Fruit fly (Drosophila melanogaster) whole organism, embryonic: ENCODE results near the gene Pif1.
A peak's percentile ranks its signal among the peaks of the same experiment; 100 is the strongest.

ENCODE experiments used
- Ada2b ChIP-seq: fragments of 200-800 bp; sonication (Bioruptor generic); IDR thresholded peaks from 2 replicates; pipeline ENCODE4 v1.3.6; 2022; ENCODE audit warnings: missing biosample characterization, missing genetic modification characterization
- Adf1 ChIP-seq: fragments of 200-800 bp; sonication (Bioruptor generic); IDR thresholded peaks from 2 replicates; pipeline ENCODE4 v1.3.6; 2022; ENCODE audit warnings: missing biosample characterization, missing genetic modification characterization
- Atf-2 ChIP-seq: fragments of 200-800 bp; sonication (Bioruptor generic); optimal IDR thresholded peaks from 2 replicates; lab custom pipeline; 2016; ENCODE audit warnings: missing biosample characterization, missing genetic modification characterization
- Bdp1 ChIP-seq: fragments of 200-800 bp; sonication (Bioruptor generic); optimal IDR thresholded peaks from 3 replicates; lab custom pipeline; 2016; ENCODE audit warnings: missing biosample characterization, missing genetic modification characterization
- CG11504 ChIP-seq: fragments of 200-800 bp; sonication (Bioruptor generic); optimal IDR thresholded peaks from 3 replicates; lab custom pipeline; 2019; ENCODE audit warnings: missing biosample characterization, mild to moderate bottlenecking, missing genetic modification characterization, moderate library complexity
- CG12155 ChIP-seq: fragments of 200-800 bp; sonication (Bioruptor generic); optimal IDR thresholded peaks from 3 replicates; lab custom pipeline; 2016; ENCODE audit warnings: missing biosample characterization, missing genetic modification characterization
- CG13296 ChIP-seq: fragments of 200-800 bp; sonication (Bioruptor generic); optimal IDR thresholded peaks from 3 replicates; lab custom pipeline; 2018; ENCODE audit warnings: missing biosample characterization, mild to moderate bottlenecking, missing genetic modification characterization
- CG13775 ChIP-seq: fragments of 200-800 bp; sonication (Bioruptor generic); optimal IDR thresholded peaks from 3 replicates; lab custom pipeline; 2017; ENCODE audit warnings: missing biosample characterization, mild to moderate bottlenecking, missing genetic modification characterization
- CG14441 ChIP-seq: fragments of 200-800 bp; sonication (Bioruptor generic); IDR thresholded peaks from 2 replicates; pipeline ENCODE4 v1.3.6; 2022; ENCODE audit warnings: missing biosample characterization, missing genetic modification characterization
- CG17361 ChIP-seq: fragments of 200-800 bp; sonication (Bioruptor generic); IDR thresholded peaks from 3 replicates; pipeline ENCODE4 v1.3.6; 2022; ENCODE audit warnings: missing biosample characterization, missing genetic modification characterization
- CG17802 ChIP-seq: fragments of 200-800 bp; sonication (Bioruptor generic); optimal IDR thresholded peaks from 2 replicates; lab custom pipeline; 2018; ENCODE audit warnings: missing biosample characterization, mild to moderate bottlenecking, missing genetic modification characterization, moderate library complexity
- CG17829 ChIP-seq: fragments of 200-800 bp; optimal IDR thresholded peaks from 2 replicates; lab custom pipeline; 2019; ENCODE audit warnings: missing biosample characterization, mild to moderate bottlenecking, missing genetic modification characterization, moderate library complexity
- CG18619 ChIP-seq: fragments of 200-800 bp; sonication (Bioruptor generic); optimal IDR thresholded peaks from 3 replicates; lab custom pipeline; 2017; ENCODE audit warnings: missing biosample characterization, mild to moderate bottlenecking, missing genetic modification characterization
- CG2116 ChIP-seq: fragments of 200-800 bp; sonication (Bioruptor generic); optimal IDR thresholded peaks from 3 replicates; lab custom pipeline; 2018; ENCODE audit warnings: missing biosample characterization, mild to moderate bottlenecking, missing genetic modification characterization
- CG31365 ChIP-seq: fragments of 200-800 bp; sonication (Bioruptor generic); optimal IDR thresholded peaks from 2 replicates; lab custom pipeline; 2018; ENCODE audit warnings: missing biosample characterization, mild to moderate bottlenecking, missing genetic modification characterization
- CG31388 ChIP-seq: fragments of 200-800 bp; sonication (Bioruptor generic); optimal IDR thresholded peaks from 2 replicates; lab custom pipeline; 2016; ENCODE audit warnings: missing biosample characterization, missing genetic modification characterization
- CG3163 ChIP-seq: fragments of 200-800 bp; sonication (Bioruptor generic); optimal IDR thresholded peaks from 3 replicates; lab custom pipeline; 2016; ENCODE audit warnings: missing biosample characterization, missing genetic modification characterization
- CG3838 ChIP-seq: fragments of 200-800 bp; sonication (Bioruptor generic); optimal IDR thresholded peaks from 3 replicates; lab custom pipeline; 2016; ENCODE audit warnings: missing biosample characterization, missing genetic modification characterization
- CG4424 ChIP-seq: fragments of 200-800 bp; sonication (Bioruptor generic); optimal IDR thresholded peaks from 3 replicates; lab custom pipeline; 2016; ENCODE audit warnings: missing biosample characterization, missing genetic modification characterization
- CG4617 ChIP-seq: fragments of 200-800 bp; sonication (Bioruptor generic); optimal IDR thresholded peaks from 3 replicates; lab custom pipeline; 2016; ENCODE audit warnings: missing biosample characterization, missing genetic modification characterization, borderline replicate concordance
- CG6791 ChIP-seq: fragments of 200-800 bp; sonication (Bioruptor generic); IDR thresholded peaks from 3 replicates; pipeline ENCODE4 v1.3.6; 2022; ENCODE audit warnings: missing biosample characterization, missing genetic modification characterization; ENCODE audit not compliant: partially characterized antibody
- CG8281 ChIP-seq: fragments of 200-800 bp; sonication (Bioruptor generic); optimal IDR thresholded peaks from 2 replicates; lab custom pipeline; 2018; ENCODE audit warnings: missing biosample characterization, mild to moderate bottlenecking, missing genetic modification characterization, moderate library complexity
- Chrac-16 ChIP-seq: fragments of 200-800 bp; sonication (Bioruptor generic); optimal IDR thresholded peaks from 3 replicates; lab custom pipeline; 2016; ENCODE audit warnings: missing biosample characterization, missing genetic modification characterization
- Eip74EF ChIP-seq, 2 experiments: fragments of 200-800 bp in 1 of 2; fragments of >200 bp in 1 of 2; sonication (Bioruptor generic) in 1 of 2; optimal IDR thresholded peaks; 2 replicates each; lab custom pipeline; 2017 to 2019; ENCODE audit warnings: missing biosample characterization in 2 of 2, missing genetic modification characterization in 2 of 2, mild to moderate bottlenecking in 1 of 2, moderate library complexity in 1 of 2
- Elba2 ChIP-seq: fragments of 200-800 bp; sonication (Bioruptor generic); optimal IDR thresholded peaks from 3 replicates; lab custom pipeline; 2016; ENCODE audit warnings: missing biosample characterization, missing genetic modification characterization
- Fer2 ChIP-seq: fragments of 200-800 bp; sonication (Bioruptor generic); optimal IDR thresholded peaks from 2 replicates; lab custom pipeline; 2018; ENCODE audit warnings: missing biosample characterization, mild to moderate bottlenecking, missing genetic modification characterization, moderate library complexity
- Gsc ChIP-seq: fragments of 200-800 bp; sonication (Bioruptor generic); IDR thresholded peaks from 2 replicates; pipeline ENCODE4 v1.3.6; 2022; ENCODE audit warnings: missing biosample characterization, missing genetic modification characterization
- Gug ChIP-seq: fragments of 200-800 bp; sonication (Bioruptor generic); IDR thresholded peaks from 4 replicates; pipeline ENCODE4 v1.3.6; 2022; ENCODE audit warnings: missing biosample characterization, missing genetic modification characterization
- Hey ChIP-seq: fragments of 200-800 bp; sonication (Bioruptor generic); optimal IDR thresholded peaks from 3 replicates; lab custom pipeline; 2018; ENCODE audit warnings: missing biosample characterization, mild to moderate bottlenecking, missing genetic modification characterization
- HmgD ChIP-seq: fragments of 200-800 bp; sonication (Bioruptor generic); optimal IDR thresholded peaks from 3 replicates; lab custom pipeline; 2016; ENCODE audit warnings: missing biosample characterization, missing genetic modification characterization
- Max ChIP-seq: fragments of 200-800 bp; sonication (Bioruptor generic); optimal IDR thresholded peaks from 2 replicates; lab custom pipeline; 2016; ENCODE audit warnings: missing biosample characterization, mild to moderate bottlenecking, missing genetic modification characterization
- Med ChIP-seq: fragments of 200-800 bp; sonication (Bioruptor generic); peaks from one replicate; lab custom pipeline; 2016; ENCODE audit warnings: missing biosample characterization, missing genetic modification characterization, mild to moderate bottlenecking, inconsistent platforms, moderate library complexity
- Oli ChIP-seq: fragments of 200-800 bp; sonication (Bioruptor generic); optimal IDR thresholded peaks from 2 replicates; lab custom pipeline; 2018; ENCODE audit warnings: missing biosample characterization, mild to moderate bottlenecking, missing genetic modification characterization, moderate library complexity
- Six4 ChIP-seq: fragments of 200-800 bp; sonication (Bioruptor generic); optimal IDR thresholded peaks from 2 replicates; lab custom pipeline; 2016; ENCODE audit warnings: missing biosample characterization, missing genetic modification characterization
- Ssrp ChIP-seq: fragments of 200-800 bp; sonication (Bioruptor generic); optimal IDR thresholded peaks from 2 replicates; lab custom pipeline; 2018; ENCODE audit warnings: missing biosample characterization, mild to moderate bottlenecking, missing genetic modification characterization, moderate library complexity
- Stat92E ChIP-seq, 3 experiments: fragments of >200 bp in 2 of 3; fragments of 200-800 bp in 1 of 3; sonication (Bioruptor generic) in 1 of 3; optimal IDR thresholded peaks; 2 replicates each; lab custom pipeline; 2017 to 2019; ENCODE audit warnings: missing biosample characterization in 3 of 3, missing genetic modification characterization in 3 of 3, mild to moderate bottlenecking in 1 of 3, moderate library complexity in 1 of 3
- Tbp ChIP-seq: fragments of >200 bp; optimal IDR thresholded peaks from 2 replicates; lab custom pipeline; 2018; ENCODE audit warnings: missing biosample characterization, missing genetic modification characterization
- Vsx1 ChIP-seq: fragments of 200-800 bp; sonication (Bioruptor generic); optimal IDR thresholded peaks from 2 replicates; lab custom pipeline; 2017; ENCODE audit warnings: missing biosample characterization, mild to moderate bottlenecking, missing genetic modification characterization, missing genetic modification reagents
- Xrp1 ChIP-seq: fragments of 200-800 bp; sonication (Bioruptor generic); IDR thresholded peaks from 2 replicates; pipeline ENCODE4 v1.3.6; 2022; ENCODE audit warnings: missing biosample characterization, missing genetic modification characterization
- ab ChIP-seq: fragments of 200-800 bp; sonication (Bioruptor generic); optimal IDR thresholded peaks from 2 replicates; lab custom pipeline; 2016; ENCODE audit warnings: missing biosample characterization, missing genetic modification characterization
- ato ChIP-seq: fragments of 200-800 bp; sonication (Bioruptor generic); IDR thresholded peaks from 2 replicates; pipeline ENCODE4 v1.3.6; 2022; ENCODE audit warnings: missing biosample characterization, missing genetic modification characterization; ENCODE audit not compliant: partially characterized antibody
- chinmo ChIP-seq: fragments of 200-800 bp; sonication (Bioruptor generic); IDR thresholded peaks from 4 replicates; pipeline ENCODE4 v1.3.6; 2022; ENCODE audit warnings: missing biosample characterization, missing genetic modification characterization; ENCODE audit not compliant: partially characterized antibody
- da ChIP-seq: fragments of 200-800 bp; sonication (Bioruptor generic); optimal IDR thresholded peaks from 2 replicates; lab custom pipeline; 2016; ENCODE audit warnings: missing biosample characterization, missing genetic modification characterization
- eyg ChIP-seq: fragments of 200-800 bp; sonication (Bioruptor generic); optimal IDR thresholded peaks from 3 replicates; lab custom pipeline; 2016; ENCODE audit warnings: missing biosample characterization, missing genetic modification characterization
- lab ChIP-seq: fragments of 200-800 bp; sonication (Bioruptor generic); optimal IDR thresholded peaks from 3 replicates; lab custom pipeline; 2017; ENCODE audit warnings: missing biosample characterization, missing genetic modification characterization, mild to moderate bottlenecking, moderate library complexity, missing genetic modification reagents
- maf-S ChIP-seq: fragments of 200-800 bp; sonication (Bioruptor generic); optimal IDR thresholded peaks from 2 replicates; lab custom pipeline; 2016; ENCODE audit warnings: missing biosample characterization, missing genetic modification characterization
- phol ChIP-seq: fragments of 200-800 bp; sonication (Bioruptor generic); optimal IDR thresholded peaks from 3 replicates; lab custom pipeline; 2018; ENCODE audit warnings: missing biosample characterization, mild to moderate bottlenecking, missing genetic modification characterization, moderate library complexity
- ro ChIP-seq: fragments of 200-800 bp; sonication (Bioruptor generic); IDR thresholded peaks from 2 replicates; pipeline ENCODE4 v1.3.6; 2022; ENCODE audit warnings: missing biosample characterization, missing genetic modification characterization
- sens ChIP-seq: fragments of 200-800 bp; sonication (Bioruptor generic); peaks from one replicate; lab custom pipeline; 2016; ENCODE audit warnings: missing biosample characterization, missing genetic modification characterization
- sisA ChIP-seq: fragments of 200-800 bp; sonication (Bioruptor generic); IDR thresholded peaks from 2 replicates; pipeline ENCODE4 v1.3.6; 2022; ENCODE audit warnings: missing biosample characterization, missing genetic modification characterization
- tio ChIP-seq: fragments of 200-800 bp; sonication (Bioruptor generic); optimal IDR thresholded peaks from 2 replicates; lab custom pipeline; 2017; ENCODE audit warnings: missing biosample characterization, missing genetic modification characterization, inconsistent platforms

Pif1 gene

DNA sequence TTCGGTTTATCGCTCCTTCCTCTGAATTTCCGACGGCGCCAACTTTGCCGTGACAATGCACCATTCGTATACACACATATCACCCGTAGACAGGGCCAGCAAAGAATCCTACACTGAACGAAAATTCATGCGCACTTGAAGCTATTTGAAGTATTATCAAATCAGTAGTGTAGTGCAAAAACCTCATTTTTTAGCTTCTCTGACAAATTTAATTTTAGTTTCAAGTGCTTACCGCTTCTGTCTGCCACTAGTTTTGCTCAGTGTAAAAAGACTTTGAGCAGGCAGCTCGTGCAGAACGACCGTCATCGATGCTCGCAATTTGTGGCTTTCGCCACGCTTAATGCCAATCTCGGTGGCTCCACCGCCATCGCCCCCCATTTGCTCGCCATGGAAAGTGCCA, 25.0 kb downstream of the Pif1 start (continued):
- TF ChIP-seq Vsx1, result no peak
- peak; percentile 4 for TF ChIP-seq CG13775 (GFP tag; lab: Kevin White, UChicago)
- no peak for TF ChIP-seq Bdp1 (GFP tag; lab: Kevin White, UChicago)
- no peak for TF ChIP-seq ato (GFP tag; lab: Robert Waterston, UW)
- TF ChIP-seq da (GFP tag; lab: Kevin White, UChicago), result no peak
- no peak for TF ChIP-seq Hey
- peak; percentile 88 for TF ChIP-seq Med (GFP tag; lab: Kevin White, UChicago)
- TF ChIP-seq ab (GFP tag; lab: Kevin White, UChicago), result no peak
- no peak for TF ChIP-seq CG3838 (GFP tag; lab: Kevin White, UChicago)
- peak; percentile 48 for TF ChIP-seq phol (tag; lab: Kevin White, UChicago)
- no peak for TF ChIP-seq CG13296 (GFP tag; lab: Kevin White, UChicago)
- TF ChIP-seq CG6791 (GFP tag; lab: Robert Waterston, UW), result no peak
- TF ChIP-seq Fer2 (tag; lab: Kevin White, UChicago), result no peak
- peak; percentile 81 for TF ChIP-seq sens (GFP tag; lab: Kevin White, UChicago)
- no peak for TF ChIP-seq HmgD (GFP tag; lab: Kevin White, UChicago)
- no peak for TF ChIP-seq ro (GFP tag; lab: Robert Waterston, UW)
- peak; percentile 68 for TF ChIP-seq CG14441 (GFP tag; lab: Robert Waterston, UW)
- TF ChIP-seq CG17829 (tag; lab: Kevin White, UChicago), result no peak
- no peak for TF ChIP-seq Max (GFP tag; lab: Kevin White, UChicago)
- TF ChIP-seq Xrp1, result peak; percentile 53; the same call in 1 of the 2 replicates
- TF ChIP-seq Tbp (GFP tag; lab: Kevin White, UChicago), result no peak
- peak; percentile 46 for TF ChIP-seq sisA (GFP tag; lab: Robert Waterston, UW)
- TF ChIP-seq maf-S (GFP tag; lab: Kevin White, UChicago), result no peak
- peak; percentile 25 for TF ChIP-seq Six4 (GFP tag; lab: Kevin White, UChicago)
- TF ChIP-seq CG4424, result peak; percentile 23
- no peak for TF ChIP-seq CG4617
- no peak for TF ChIP-seq CG18619
- TF ChIP-seq Stat92E (GFP tag; optimal IDR thresholded peaks at IDR 0.05; lab: Kevin White, UChicago), result no peak
- TF ChIP-seq Atf-2 (GFP tag; lab: Kevin White, UChicago), result peak; percentile 19
- TF ChIP-seq Eip74EF (GFP tag; optimal IDR thresholded peaks at IDR 0.05; lab: Kevin White, UChicago), result no peak
- TF ChIP-seq CG17802 (tag; lab: Kevin White, UChicago), result no peak
- no peak for TF ChIP-seq Elba2 (GFP tag; lab: Kevin White, UChicago)
- TF ChIP-seq CG3163 (GFP tag; lab: Kevin White, UChicago), result peak; percentile 2
- no peak for TF ChIP-seq CG31365
- no peak for TF ChIP-seq CG31388 (GFP tag; lab: Kevin White, UChicago)
- TF ChIP-seq Ssrp (tag; lab: Kevin White, UChicago), result peak; percentile 26
- no peak for TF ChIP-seq Adf1 (GFP tag; lab: Robert Waterston, UW)
- no peak for TF ChIP-seq Gsc (GFP tag; lab: Robert Waterston, UW)
- no peak for TF ChIP-seq eyg (GFP tag; lab: Kevin White, UChicago)
- no peak for TF ChIP-seq CG12155 (GFP tag; lab: Kevin White, UChicago)
- no peak for TF ChIP-seq CG2116
- TF ChIP-seq chinmo (GFP tag; lab: Robert Waterston, UW), result no peak
- TF ChIP-seq Chrac-16, result peak; percentile 14
- TF ChIP-seq Gug, result no peak
- TF ChIP-seq CG11504, result no peak
- peak; percentile 49 for TF ChIP-seq Oli
- no peak for TF ChIP-seq lab (GFP tag; lab: Kevin White, UChicago)
- no peak for TF ChIP-seq CG8281
- TF ChIP-seq tio, result no peak
- peak; percentile 73 for TF ChIP-seq Ada2b (GFP tag; lab: Robert Waterston, UW)
- TF ChIP-seq CG17361 (GFP tag; lab: Robert Waterston, UW), result no peak
